Worm (Caenorhabditis elegans): ENCODE data around the gene F14D2.5.

Gene F14D2.5

DNA sequence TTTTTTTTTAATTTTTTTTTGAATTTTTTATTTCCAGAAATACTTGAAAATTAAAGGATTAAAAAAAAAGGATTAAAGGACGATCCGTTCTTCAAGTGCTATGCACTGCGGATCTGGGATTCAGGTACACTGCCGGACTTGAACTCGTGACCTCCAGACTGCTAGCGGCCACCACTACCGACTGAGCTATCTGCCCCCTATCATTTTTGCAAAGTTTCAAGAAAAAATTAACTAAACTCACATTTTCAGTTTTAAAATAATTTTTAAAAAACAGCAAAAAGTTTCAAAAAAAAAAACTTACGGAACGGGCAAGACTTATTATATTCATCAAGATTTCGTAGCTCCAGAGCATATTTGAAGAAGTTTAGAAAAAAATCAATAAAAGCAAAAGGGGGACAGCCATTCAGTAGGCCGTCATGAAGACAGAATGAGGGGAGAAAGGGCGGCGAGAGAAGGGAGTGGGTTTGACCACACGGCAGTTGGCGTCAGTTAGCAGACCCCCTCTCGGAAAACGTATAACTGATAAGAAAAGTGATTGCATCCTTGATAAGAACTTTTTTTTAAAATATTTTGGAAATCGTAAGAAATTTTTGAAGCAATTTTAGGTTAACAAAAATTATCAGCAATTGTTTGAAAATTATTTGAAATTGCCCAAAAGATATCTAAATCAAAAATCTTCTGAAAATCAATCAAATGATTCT, 29.2 kb upstream of the F14D2.5 start:
- TF ChIP-seq fos-1 (tag; optimal IDR thresholded peaks at IDR 0.05), result peak; percentile 34
- no peak for TF ChIP-seq unc-62 (GFP tag; optimal IDR thresholded peaks at IDR 0.05)
- TF ChIP-seq nhr-12 (tag; optimal IDR thresholded peaks at IDR 0.05), result no peak
- TF ChIP-seq C34F6.9 (tag; optimal IDR thresholded peaks at IDR 0.05), result no peak
- TF ChIP-seq mab-5 (tag; optimal IDR thresholded peaks at IDR 0.05), result no peak

DNA sequence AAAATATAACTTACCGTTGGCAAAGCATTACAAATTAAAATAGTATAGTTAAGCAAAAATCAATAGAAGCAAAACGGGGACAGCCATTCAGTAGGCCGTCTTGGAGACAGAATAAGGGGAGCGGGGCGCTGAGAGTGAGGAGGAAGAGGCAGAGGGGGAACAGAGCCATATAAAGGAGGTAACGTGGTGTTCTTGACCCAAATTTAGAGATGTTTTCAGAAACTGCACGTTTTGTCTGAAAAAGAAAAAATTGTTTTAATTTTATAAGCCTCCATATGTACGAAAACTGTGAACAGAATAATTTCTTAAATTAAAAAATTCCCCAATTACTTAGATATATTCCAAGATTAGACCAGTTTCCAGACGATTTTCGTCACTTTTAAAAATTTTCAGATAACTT, 26.9 kb upstream of the F14D2.5 start, which contains the start of gene F39E9.6:
Gene F39E9.6 (minus strand): TSS at position 101 of the 400 bp plus-strand sequence.
- TF ChIP-seq mbf-1 (tag; optimal IDR thresholded peaks at IDR 0.05) (no peak), sma-3 (GFP tag; optimal IDR thresholded peaks at IDR 0.05) (no peak), lin-13 (GFP tag; optimal IDR thresholded peaks at IDR 0.05) (no peak), F13H6.1 (tag; optimal IDR thresholded peaks at IDR 0.05) (no peak), mab-5 (tag; optimal IDR thresholded peaks at IDR 0.05) (no peak), nhr-6 (tag; optimal IDR thresholded peaks at IDR 0.05) (no peak), sma-9 (GFP tag; optimal IDR thresholded peaks at IDR 0.05) (no peak), sma-9 (tag; optimal IDR thresholded peaks at IDR 0.05) (no peak), mdl-1 (tag; optimal IDR thresholded peaks at IDR 0.05) (no peak)

DNA sequence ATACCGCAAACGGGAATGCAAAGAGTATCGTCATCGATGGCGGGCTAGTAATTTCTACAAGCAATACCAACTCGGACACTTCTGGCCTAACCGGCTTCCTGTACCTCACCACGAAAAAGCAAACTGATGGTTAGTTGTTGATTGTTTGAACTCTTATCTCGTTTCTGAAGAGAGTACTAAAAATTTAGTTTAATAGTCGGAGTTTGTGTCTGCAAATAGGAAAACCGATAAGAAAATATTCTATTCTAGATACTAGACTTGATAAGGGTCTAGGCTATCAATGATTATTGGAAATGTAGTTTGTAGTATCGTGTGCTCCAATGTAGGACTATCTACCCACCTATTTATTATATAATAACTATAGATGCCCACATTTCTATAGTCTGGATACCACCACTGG, 21.5 kb upstream of the F14D2.5 start:
- TF ChIP-seq sma-3 (GFP tag; optimal IDR thresholded peaks at IDR 0.05) (no peak), sma-9 (GFP tag; optimal IDR thresholded peaks at IDR 0.05) (peak; percentile 0), sma-9 (tag; optimal IDR thresholded peaks at IDR 0.05) (no peak)

DNA sequence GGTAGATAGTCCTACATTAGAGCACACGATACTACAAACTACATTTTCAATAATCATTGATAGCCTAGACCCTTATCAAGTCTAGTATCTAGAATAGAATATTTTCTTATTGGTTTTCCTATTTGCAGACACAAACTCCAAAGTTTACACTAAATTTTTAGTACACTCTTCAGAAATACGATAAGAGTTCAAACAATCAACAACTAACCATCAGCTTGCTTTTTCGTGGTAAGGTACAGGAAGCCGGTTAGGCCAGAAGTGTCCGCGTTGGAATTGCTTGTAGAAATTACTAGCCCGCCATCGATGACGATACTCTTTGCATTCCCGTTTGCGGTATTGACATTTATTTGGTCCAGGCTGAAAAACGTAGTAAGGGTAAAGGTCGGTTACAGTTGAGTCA, 18.1 kb upstream of the F14D2.5 start, which contains the start of gene Y46D2A.1:
Gene Y46D2A.1 (plus strand): TSS at position 301 of the 400 bp plus-strand sequence.
- TF ChIP-seq aly-2 (tag; optimal IDR thresholded peaks at IDR 0.05) (no peak), sma-3 (GFP tag; optimal IDR thresholded peaks at IDR 0.05) (no peak), nhr-21 (tag; optimal IDR thresholded peaks at IDR 0.05) (no peak), lsy-2 (tag; optimal IDR thresholded peaks at IDR 0.05) (no peak), egl-27 (tag; optimal IDR thresholded peaks at IDR 0.05) (no peak), skn-1 (tag; optimal IDR thresholded peaks at IDR 0.05) (no peak), mab-5 (tag; optimal IDR thresholded peaks at IDR 0.05) (no peak), zag-1 (tag; optimal IDR thresholded peaks at IDR 0.05) (no peak), gmeb-1 (tag; optimal IDR thresholded peaks at IDR 0.05) (no peak), lin-39 (tag; optimal IDR thresholded peaks at IDR 0.05) (no peak), dmd-4 (tag; optimal IDR thresholded peaks at IDR 0.05) (no peak), ceh-82 (tag; optimal IDR thresholded peaks at IDR 0.05) (no peak)

DNA sequence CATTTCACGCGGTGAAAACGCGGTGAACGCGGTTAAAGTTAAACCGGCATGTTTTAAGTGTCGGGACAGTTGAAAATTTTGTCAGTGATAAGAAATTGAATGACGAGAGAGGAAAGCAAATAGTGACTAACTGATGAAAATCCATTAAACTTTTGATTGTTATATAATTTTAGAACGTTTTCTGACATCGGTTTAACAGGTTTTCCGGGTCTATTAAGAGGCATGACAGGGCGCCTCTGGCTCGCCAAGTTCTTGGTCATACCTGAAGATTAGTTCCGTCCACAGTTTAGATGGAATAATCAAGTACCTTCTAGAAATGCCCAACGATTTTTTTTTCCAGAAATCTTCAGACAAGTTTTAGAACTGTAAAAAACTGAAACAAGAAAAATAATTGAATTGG, 17.2 kb upstream of the F14D2.5 start, which contains the start of gene Y46D2A.2:
Gene Y46D2A.2 (minus strand): TSS at position 101 of the 400 bp plus-strand sequence.
- TF ChIP-seq gmeb-1 (tag; optimal IDR thresholded peaks at IDR 0.05) (no peak), elt-1 (tag; optimal IDR thresholded peaks at IDR 0.05) (no peak), peb-1 (tag; optimal IDR thresholded peaks at IDR 0.05) (no peak), ama-1 (optimal IDR thresholded peaks at IDR 0.05) (no peak), crh-2 (tag; optimal IDR thresholded peaks at IDR 0.05) (no peak), sma-3 (GFP tag; optimal IDR thresholded peaks at IDR 0.05) (no peak), nhr-21 (tag; optimal IDR thresholded peaks at IDR 0.05) (no peak), sma-9 (GFP tag; optimal IDR thresholded peaks at IDR 0.05) (no peak), sma-9 (tag; optimal IDR thresholded peaks at IDR 0.05) (no peak), nhr-129 (tag; optimal IDR thresholded peaks at IDR 0.05) (no peak), ceh-16 (tag; optimal IDR thresholded peaks at IDR 0.05) (no peak), dmd-4 (tag; optimal IDR thresholded peaks at IDR 0.05) (no peak)

DNA sequence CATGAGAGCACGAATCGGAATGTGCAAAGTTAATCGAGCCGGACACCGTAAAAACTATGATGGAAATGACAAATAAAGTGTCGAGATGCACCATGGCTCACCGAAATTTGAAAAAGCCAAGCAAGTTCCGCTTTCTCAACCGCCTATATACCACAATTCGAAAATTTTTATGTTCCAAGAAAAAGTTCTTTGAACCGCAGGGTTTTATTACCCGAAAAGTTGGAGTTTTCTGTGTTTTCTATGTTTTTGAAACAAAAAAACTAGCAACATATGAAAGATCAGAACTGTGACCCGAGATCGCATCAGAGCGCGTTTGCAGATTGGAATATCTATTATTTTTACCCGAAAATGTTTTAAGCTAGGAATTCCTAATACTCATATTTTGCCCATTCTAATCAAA, 13.2 kb upstream of the F14D2.5 start, which contains the start of gene Y46D2A.3:
Gene Y46D2A.3 (minus strand): TSS at position 101 of the 400 bp plus-strand sequence.
- TF ChIP-seq lsy-2 (tag; optimal IDR thresholded peaks at IDR 0.05), result no peak
- TF ChIP-seq R02D3.7 (tag; optimal IDR thresholded peaks at IDR 0.05), result no peak
- no peak for TF ChIP-seq C34F6.9 (tag; optimal IDR thresholded peaks at IDR 0.05)
- no peak for TF ChIP-seq sma-9 (GFP tag; optimal IDR thresholded peaks at IDR 0.05)
- TF ChIP-seq sma-9 (tag; optimal IDR thresholded peaks at IDR 0.05), result no peak
- TF ChIP-seq lin-11 (tag; optimal IDR thresholded peaks at IDR 0.05), result no peak
- no peak for TF ChIP-seq nhr-237 (tag; optimal IDR thresholded peaks at IDR 0.05)
- no peak for TF ChIP-seq nhr-129 (tag; optimal IDR thresholded peaks at IDR 0.05)
- TF ChIP-seq unc-39 (tag; optimal IDR thresholded peaks at IDR 0.05), result no peak
- no peak for TF ChIP-seq ama-1 (optimal IDR thresholded peaks at IDR 0.05)
